Worm (Caenorhabditis elegans): ENCODE data around the gene F11A5.17.

F11A5.17 gene

ce11 chrV:16198016-16198415 lies 3.8 kb upstream of the F11A5.17 start, which contains the start of gene F11A5.5:
Gene F11A5.5, plus strand, starts transcription at chrV:16198316.
- no peak for TF ChIP-seq ham-2 (GFP tag; optimal IDR thresholded peaks at IDR 0.05)
- no peak for TF ChIP-seq ceh-83 (GFP tag; optimal IDR thresholded peaks at IDR 0.05)
- TF ChIP-seq unc-120 (tag; optimal IDR thresholded peaks at IDR 0.05; ENCODE audit: poor library complexity, severe bottlenecking), result no peak
- no peak for TF ChIP-seq nhr-28 (tag; optimal IDR thresholded peaks at IDR 0.05)
- TF ChIP-seq hlh-1 (tag; optimal IDR thresholded peaks at IDR 0.05), result no peak
- TF ChIP-seq elt-3 (tag; optimal IDR thresholded peaks at IDR 0.05), result no peak
- TF ChIP-seq ceh-39 (tag; optimal IDR thresholded peaks at IDR 0.05), result no peak
- TF ChIP-seq mls-2 (tag; optimal IDR thresholded peaks at IDR 0.05), result no peak
- no peak for TF ChIP-seq flh-1 (GFP tag; optimal IDR thresholded peaks at IDR 0.05)
- no peak for TF ChIP-seq tbx-8 (GFP tag; optimal IDR thresholded peaks at IDR 0.05)
- no peak for TF ChIP-seq nhr-237 (tag; optimal IDR thresholded peaks at IDR 0.05)
- no peak for TF ChIP-seq nhr-12 (tag; optimal IDR thresholded peaks at IDR 0.05)
- no peak for TF ChIP-seq nhr-2 (tag; optimal IDR thresholded peaks at IDR 0.05)
- TF ChIP-seq zip-8 (tag; optimal IDR thresholded peaks at IDR 0.05), result no peak
- TF ChIP-seq unc-62 (GFP tag; optimal IDR thresholded peaks at IDR 0.05), result no peak
- TF ChIP-seq mab-5 (tag; optimal IDR thresholded peaks at IDR 0.05), result no peak
- no peak for TF ChIP-seq snpc-4 (tag; optimal IDR thresholded peaks at IDR 0.05)
- no peak for TF ChIP-seq ceh-43 (GFP tag; optimal IDR thresholded peaks at IDR 0.05)
- TF ChIP-seq mep-1 (tag; optimal IDR thresholded peaks at IDR 0.05), result no peak

ce11 chrV:16202618-16203017 lies 788 bp downstream of the F11A5.17 start, which contains the start of gene F11A5.18:
Gene F11A5.18, plus strand, starts transcription at chrV:16202918.
- TF ChIP-seq lsy-2 (tag; optimal IDR thresholded peaks at IDR 0.05) (no peak), mab-5 (tag; optimal IDR thresholded peaks at IDR 0.05) (no peak), unc-62 (GFP tag; optimal IDR thresholded peaks at IDR 0.05) (no peak), unc-120 (tag; optimal IDR thresholded peaks at IDR 0.05; ENCODE audit: poor library complexity, severe bottlenecking) (no peak), nhr-76 (tag; optimal IDR thresholded peaks at IDR 0.05) (no peak), nhr-12 (tag; optimal IDR thresholded peaks at IDR 0.05) (no peak), mls-2 (tag; optimal IDR thresholded peaks at IDR 0.05) (no peak), ham-2 (GFP tag; optimal IDR thresholded peaks at IDR 0.05) (no peak), elt-1 (tag; optimal IDR thresholded peaks at IDR 0.05; ENCODE audit: borderline replicate concordance, insufficient read depth) (no peak), sem-2 (GFP tag; optimal IDR thresholded peaks at IDR 0.05) (no peak), unc-39 (tag; optimal IDR thresholded peaks at IDR 0.05) (no peak), zip-8 (tag; optimal IDR thresholded peaks at IDR 0.05) (no peak), ztf-11 (tag; optimal IDR thresholded peaks at IDR 0.05) (no peak), blmp-1 (tag; optimal IDR thresholded peaks at IDR 0.05) (no peak), lin-13 (tag; optimal IDR thresholded peaks at IDR 0.05) (no peak), M03D4.4 (tag; optimal IDR thresholded peaks at IDR 0.05) (no peak), cnd-1 (tag; optimal IDR thresholded peaks at IDR 0.05) (no peak), hlh-1 (tag; optimal IDR thresholded peaks at IDR 0.05) (no peak), nhr-2 (tag; optimal IDR thresholded peaks at IDR 0.05) (no peak)

- TF ChIP-seq unc-62 (GFP tag; optimal IDR thresholded peaks at IDR 0.05), result no peak
- no peak for TF ChIP-seq elt-3 (tag; optimal IDR thresholded peaks at IDR 0.05)
- no peak for TF ChIP-seq ham-2 (GFP tag; optimal IDR thresholded peaks at IDR 0.05)
- no peak for TF ChIP-seq M03D4.4 (tag; optimal IDR thresholded peaks at IDR 0.05)
These were observed 3.1 kb downstream of the F11A5.17 start, which contains the start of gene irld-26 for ce11 chrV:16204888-16205287. Gene irld-26, plus strand, starts transcription at chrV:16205188.

- TF ChIP-seq ceh-83 (GFP tag; optimal IDR thresholded peaks at IDR 0.05) (no peak), lin-13 (tag; optimal IDR thresholded peaks at IDR 0.05) (no peak), cnd-1 (tag; optimal IDR thresholded peaks at IDR 0.05) (no peak), lsy-2 (tag; optimal IDR thresholded peaks at IDR 0.05) (no peak), unc-62 (GFP tag; optimal IDR thresholded peaks at IDR 0.05) (no peak), sptf-1 (tag; optimal IDR thresholded peaks at IDR 0.05) (no peak), M03D4.4 (tag; optimal IDR thresholded peaks at IDR 0.05) (no peak), mab-5 (tag; optimal IDR thresholded peaks at IDR 0.05) (no peak), elt-1 (tag; optimal IDR thresholded peaks at IDR 0.05; ENCODE audit: borderline replicate concordance, insufficient read depth) (no peak), lin-32 (GFP tag; optimal IDR thresholded peaks at IDR 0.05) (no peak), mls-2 (tag; optimal IDR thresholded peaks at IDR 0.05) (no peak), elt-3 (tag; optimal IDR thresholded peaks at IDR 0.05) (no peak), drap-1 (GFP tag; optimal IDR thresholded peaks at IDR 0.05) (no peak), pha-4 (tag; optimal IDR thresholded peaks at IDR 0.05) (no peak), mep-1 (tag; optimal IDR thresholded peaks at IDR 0.05) (no peak), flh-1 (GFP tag; optimal IDR thresholded peaks at IDR 0.05) (no peak), nhr-12 (tag; optimal IDR thresholded peaks at IDR 0.05) (no peak)
These were observed 8.0 kb downstream of the F11A5.17 start, which contains the start of gene oac-15 for ce11 chrV:16209837-16210236. Gene oac-15, minus strand, starts transcription at chrV:16209937.
